Worm (Caenorhabditis elegans) whole organism, young adult: ENCODE results near the gene C04G6.4.

Experiments used
- F49E8.2 ChIP-seq: sonication (generic microtip); optimal IDR thresholded peaks from 3 replicates; lab custom pipeline; 2017; ENCODE audit warnings: missing genetic modification characterization, mild to moderate bottlenecking, missing compliant biosample characterization, antibody characterized with exemption, moderate library complexity; ENCODE audit not compliant: insufficient read depth
- hrde-1 ChIP-seq: sonication (generic microtip); optimal IDR thresholded peaks from 2 replicates; lab custom pipeline; 2016; ENCODE audit warnings: missing genetic modification characterization, mild to moderate bottlenecking, missing compliant biosample characterization, moderate library complexity, missing genotype, missing genetic modification reagents, borderline replicate concordance
- lin-54 ChIP-seq: fragments of 200-800 bp; sonication (Bioruptor generic); optimal IDR thresholded peaks from 2 replicates; lab custom pipeline; 2018; ENCODE audit warnings: mild to moderate bottlenecking, missing genetic modification characterization, missing compliant biosample characterization
- nhr-179 ChIP-seq: sonication (generic microtip); optimal IDR thresholded peaks from 2 replicates; lab custom pipeline; 2016; ENCODE audit warnings: mild to moderate bottlenecking, missing genetic modification characterization, missing compliant biosample characterization
- pha-4 ChIP-seq: fragments of 150-350 bp; sonication (generic microtip); optimal IDR thresholded peaks from 2 replicates; lab custom pipeline; 2014; ENCODE audit warnings: missing biosample characterization, missing genetic modification reagents, missing genetic modification characterization
- snpc-4 ChIP-seq, 5 experiments: fragments of 150-350 bp in 1 of 5; sonication (generic microtip) in 4 of 5; optimal IDR thresholded peaks; 2 replicates each; lab custom pipeline; 2014 to 2018; ENCODE audit warnings: missing genetic modification characterization in 5 of 5, missing biosample characterization in 3 of 5, antibody characterized with exemption in 2 of 5, mild to moderate bottlenecking in 2 of 5, missing compliant biosample characterization in 2 of 5, missing genotype in 2 of 5, moderate library complexity in 2 of 5, missing genetic modification reagents in 1 of 5

DNA sequence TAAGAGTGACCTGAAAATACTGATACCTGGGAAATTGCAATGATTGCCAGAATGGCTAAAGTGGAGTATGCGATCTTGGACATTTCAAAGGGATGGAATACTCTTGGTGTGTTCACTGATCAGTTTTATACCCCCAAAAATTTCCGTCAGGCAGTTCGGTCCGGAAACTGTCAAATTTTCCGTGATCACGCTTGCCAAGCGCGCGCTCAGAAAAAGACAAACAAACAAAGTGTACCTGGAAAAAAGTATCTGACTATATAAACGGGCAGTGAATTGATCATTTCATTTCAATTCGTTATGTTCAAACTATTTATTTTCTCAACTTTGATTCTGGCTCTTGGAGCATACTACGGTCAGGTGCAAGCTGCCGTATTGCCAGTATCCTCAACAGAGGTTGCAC lies 18.5 kb upstream of the C04G6.4 start, which contains the start of the genes idpb-3 and idpb-1:
- TF ChIP-seq nhr-179 (tag; lab: Kevin White, UChicago) = no peak
- TF ChIP-seq hrde-1 (tag; lab: Kevin White, UChicago) = no peak
- no peak for TF ChIP-seq lin-54 (GFP tag; lab: Kevin White, UChicago)
- TF ChIP-seq F49E8.2 (tag; lab: Kevin White, UChicago) = no peak
- no peak for TF ChIP-seq pha-4 (tag; lab: Kevin White, UChicago)
- no peak for TF ChIP-seq snpc-4 (GFP tag; optimal IDR thresholded peaks at IDR 0.05; lab: Kevin White, UChicago)
- TF ChIP-seq snpc-4 (tag; optimal IDR thresholded peaks at IDR 0.05; lab: Kevin White, UChicago) = no peak
